Fruit fly (Drosophila melanogaster): Measurements from ENCODE around the gene CG31777.
A peak's percentile ranks its signal among the peaks of the same experiment; 100 is the strongest.

CG31777 gene

dm6 chr2L:3706963-3707362, at the start of gene CG31777:
Gene CG31777 (minus strand): TSS chr2L:3707063.
- TF ChIP-seq noc (tag; optimal IDR thresholded peaks at IDR 0.05) = no peak

DNA sequence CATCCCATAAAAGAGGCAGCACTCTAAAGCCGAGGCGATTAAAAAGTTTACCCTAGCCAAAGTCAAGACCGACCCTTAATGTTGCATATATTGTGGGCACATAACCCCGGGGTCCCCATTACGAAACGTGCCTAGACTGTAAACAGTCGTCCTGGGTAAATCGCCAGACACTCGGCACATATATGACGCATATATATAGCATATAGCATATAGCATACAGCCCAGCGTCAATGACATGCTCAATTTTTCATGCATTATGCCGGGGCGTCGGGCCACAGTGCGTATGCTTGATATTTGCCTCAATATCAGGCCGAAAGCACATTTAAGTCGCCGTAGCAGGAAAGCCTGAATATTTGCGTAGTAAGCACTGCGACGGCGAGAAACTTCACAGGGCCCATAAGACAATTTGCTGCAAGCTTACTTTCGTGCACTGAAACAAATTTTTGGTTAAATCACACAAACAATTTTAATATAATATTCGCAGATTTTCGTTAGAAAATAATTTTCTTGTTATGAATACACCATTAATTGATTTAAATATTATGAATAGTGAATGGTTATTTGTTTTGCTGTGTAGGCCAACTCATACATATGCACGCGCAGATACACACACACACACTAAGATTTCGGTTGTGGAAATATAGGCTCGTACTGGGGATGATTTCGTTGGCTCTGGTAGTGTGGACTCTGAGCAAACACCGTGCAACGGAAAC, 48.1 kb upstream of the CG31777 start:
- TF ChIP-seq noc (tag; optimal IDR thresholded peaks at IDR 0.05) = no peak

- TF ChIP-seq noc (tag; optimal IDR thresholded peaks at IDR 0.05) = no peak
These were observed 41.8 kb upstream of the CG31777 start for dm6 chr2L:3748691-3749090.

- no peak for TF ChIP-seq noc (tag; optimal IDR thresholded peaks at IDR 0.05)
These were observed 33.6 kb upstream of the CG31777 start for dm6 chr2L:3740443-3740842.

DNA sequence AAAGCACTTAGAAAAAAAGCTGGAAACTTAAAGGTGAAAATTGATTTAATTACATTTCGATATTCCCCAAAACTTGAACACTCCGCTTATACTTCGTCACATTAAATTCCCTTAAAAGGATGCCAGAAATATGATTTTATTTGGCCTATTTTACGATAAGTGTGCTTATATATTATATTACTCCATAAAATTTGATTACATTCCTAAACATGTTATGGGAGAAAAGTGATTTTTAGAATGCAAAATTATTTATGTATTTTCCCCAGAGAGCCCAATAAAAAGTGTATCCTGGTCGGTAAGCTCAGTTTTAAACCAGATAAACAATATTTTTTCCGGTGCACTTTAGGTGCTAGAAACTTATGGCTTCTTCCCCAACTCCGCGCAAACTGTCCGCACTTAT, 30.8 kb upstream of the CG31777 start:
- TF ChIP-seq noc (tag; optimal IDR thresholded peaks at IDR 0.05) = no peak

dm6 chr2L:3737003-3737662, 30.3 kb upstream of the CG31777 start:
- TF ChIP-seq noc (tag; optimal IDR thresholded peaks at IDR 0.05) = no peak

dm6 chr2L:3731055-3731454, 24.2 kb upstream of the CG31777 start:
- TF ChIP-seq noc (tag; optimal IDR thresholded peaks at IDR 0.05) = no peak

dm6 chr2L:3730182-3730975, 23.5 kb upstream of the CG31777 start, which contains the start of gene CG10019:
Gene CG10019 (plus strand): TSS chr2L:3730466.
- no peak for TF ChIP-seq noc (tag; optimal IDR thresholded peaks at IDR 0.05)

DNA sequence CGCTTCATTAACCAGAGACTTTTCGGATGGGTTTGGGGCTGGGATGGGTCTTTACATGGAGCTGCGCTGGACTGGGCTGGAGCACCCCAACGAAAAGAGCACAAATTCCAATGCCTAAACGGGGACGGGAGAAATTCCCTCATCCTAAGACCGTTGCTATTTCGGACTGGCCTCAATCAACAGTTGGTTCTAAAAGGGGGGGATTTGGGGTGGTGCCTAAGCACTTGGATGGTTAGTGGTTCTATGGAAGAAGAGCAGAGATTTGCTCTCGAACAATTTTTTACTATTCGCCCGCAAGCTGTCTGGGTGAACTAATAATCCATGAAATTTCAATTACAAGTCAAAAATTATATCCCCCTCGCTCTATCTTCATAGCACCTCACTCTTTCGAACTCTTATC, 22.8 kb upstream of the CG31777 start:
- no peak for TF ChIP-seq noc (tag; optimal IDR thresholded peaks at IDR 0.05)

DNA sequence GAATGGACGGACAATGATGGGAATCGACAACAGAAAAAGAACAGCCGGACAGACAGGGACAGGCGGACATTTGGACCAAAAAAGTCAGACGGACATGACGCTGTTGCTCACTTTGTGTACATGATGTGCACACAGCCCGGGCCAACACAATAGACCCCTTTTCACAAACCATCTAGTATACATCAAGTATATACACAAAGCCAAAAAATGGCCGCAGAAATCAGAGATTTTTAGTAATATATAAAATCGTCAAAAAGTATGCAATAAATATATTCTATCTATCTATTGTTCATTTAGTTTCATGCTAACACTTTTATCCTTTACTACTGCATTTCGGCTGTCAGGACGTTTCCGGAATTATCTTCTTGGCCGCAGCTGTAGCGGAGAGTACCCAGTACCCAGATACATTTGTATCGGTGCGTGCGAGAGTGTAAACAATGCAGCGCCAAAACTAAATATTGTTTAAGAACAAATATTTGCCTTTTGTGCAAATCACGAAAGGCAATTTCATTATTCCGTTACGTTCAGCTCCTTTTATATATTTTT, 12.6 kb upstream of the CG31777 start:
- TF ChIP-seq noc (tag; optimal IDR thresholded peaks at IDR 0.05) = no peak

- no peak for TF ChIP-seq noc (tag; optimal IDR thresholded peaks at IDR 0.05)
These were observed 10.9 kb upstream of the CG31777 start, which contains the start of the genes lectin-24A and Shaw for dm6 chr2L:3717673-3718235. Gene lectin-24A (minus strand): TSS chr2L:3717773. Gene Shaw (plus strand): TSS chr2L:3718185.

DNA sequence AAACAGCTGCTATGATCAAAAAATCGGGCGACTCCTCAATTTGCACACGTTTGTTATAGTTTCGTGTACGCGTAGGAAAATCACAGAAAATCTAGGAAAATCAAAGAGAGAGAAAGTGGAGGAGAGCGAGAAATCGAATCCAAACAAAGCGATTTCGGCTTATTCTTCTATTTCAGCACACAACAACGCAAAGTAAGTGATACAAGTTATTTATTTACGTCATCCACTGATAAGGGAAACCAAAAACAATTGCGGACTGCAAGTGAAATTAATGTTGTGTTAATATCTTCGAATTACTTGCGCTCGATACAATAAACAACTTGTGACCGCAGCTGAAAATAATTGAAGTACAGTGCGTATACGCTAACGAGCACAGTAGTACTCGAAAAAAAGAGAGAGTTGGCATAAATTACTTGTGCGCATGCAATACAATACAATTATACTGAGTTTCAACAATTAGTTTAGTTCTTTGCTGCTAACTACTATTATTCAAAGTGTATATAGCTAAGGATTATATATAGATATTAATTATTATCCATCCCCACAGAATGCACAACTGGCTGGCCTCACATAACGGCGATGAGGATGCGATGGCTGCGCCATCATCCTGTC, 6.8 kb upstream of the CG31777 start:
- TF ChIP-seq noc (tag; optimal IDR thresholded peaks at IDR 0.05) = no peak

DNA sequence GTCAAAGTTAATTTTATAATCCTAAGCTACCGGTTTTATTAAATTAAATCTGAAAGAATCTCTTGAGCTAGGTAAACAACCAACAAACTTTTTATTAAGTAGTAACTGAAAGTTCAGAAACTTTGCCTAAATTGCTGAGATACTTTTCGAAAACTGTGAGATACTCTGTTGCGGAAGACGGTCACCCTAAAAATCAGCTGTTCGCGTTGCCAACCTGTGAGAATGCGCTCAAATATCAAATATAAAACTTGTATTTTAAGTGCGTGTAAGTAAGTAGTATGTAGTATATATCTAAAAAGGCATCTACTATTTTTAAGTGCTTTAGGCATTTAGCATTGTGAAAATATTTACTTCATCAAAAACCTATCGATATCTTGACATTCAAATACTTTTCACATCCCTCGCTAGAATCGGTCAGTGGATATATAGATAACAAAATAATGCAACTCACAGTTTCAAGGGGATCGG, 6.1 kb upstream of the CG31777 start, which contains the start of the genes CG31955 and CG2818:
CG31955 (minus strand) TSS at position 157 of the 468 bp plus-strand sequence.
CG2818 (plus strand) TSS at position 412 of the 468 bp plus-strand sequence.
- no peak for TF ChIP-seq noc (tag; optimal IDR thresholded peaks at IDR 0.05)

DNA sequence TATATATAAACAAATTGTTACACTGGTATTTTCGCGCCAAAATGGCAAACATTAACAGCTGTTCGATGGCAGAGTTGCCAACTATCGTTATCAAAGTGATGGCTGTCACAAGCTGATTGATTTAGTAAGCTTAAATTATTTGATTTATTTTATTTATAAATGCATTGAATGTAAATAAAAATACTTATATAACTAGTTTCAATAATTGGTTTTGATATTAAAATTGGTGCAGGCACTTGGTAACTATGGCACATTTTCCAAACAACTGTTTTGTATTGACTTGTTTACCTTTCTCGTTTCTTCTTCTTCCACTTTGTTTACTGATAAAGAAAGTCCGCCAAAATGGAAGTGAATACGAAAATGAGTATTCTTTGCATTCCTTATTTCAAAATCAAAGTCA, 4.8 kb upstream of the CG31777 start, which contains the start of gene cutlet:
cutlet (minus strand) TSS at position 84 of the 400 bp plus-strand sequence.
- no peak for TF ChIP-seq noc (tag; optimal IDR thresholded peaks at IDR 0.05)

DNA sequence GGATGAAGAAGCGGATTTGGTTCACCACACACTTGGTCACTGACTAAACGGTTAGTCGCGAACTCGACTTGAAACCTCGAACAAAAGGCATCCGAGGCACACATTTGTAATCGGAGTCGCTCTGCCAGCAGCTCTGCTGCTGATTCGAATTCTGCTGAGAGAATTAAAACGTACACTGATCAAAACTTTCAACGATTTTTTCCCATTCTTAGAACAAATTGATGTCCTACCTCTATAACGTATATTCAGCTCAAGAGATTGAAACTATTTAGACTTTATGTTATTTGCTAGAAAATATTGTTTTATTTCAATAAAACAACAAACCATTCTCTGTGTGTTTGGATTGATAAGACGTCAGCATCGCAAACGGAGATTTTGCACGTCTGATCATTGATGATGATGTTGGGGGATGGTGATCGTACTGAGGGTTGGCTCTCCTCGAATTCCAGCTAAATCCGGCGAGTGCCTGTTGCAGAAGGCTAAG, 1.4 kb downstream of the CG31777 start, which contains the start of gene CG31778:
CG31778 (minus strand) TSS at position 51 of the 484 bp plus-strand sequence.
- peak; percentile 77 for TF ChIP-seq noc (tag; optimal IDR thresholded peaks at IDR 0.05)

Measured in whole organism, larva.